ENCODE assay signal across 1 fruit fly cellular context in the genomic region with DNA sequence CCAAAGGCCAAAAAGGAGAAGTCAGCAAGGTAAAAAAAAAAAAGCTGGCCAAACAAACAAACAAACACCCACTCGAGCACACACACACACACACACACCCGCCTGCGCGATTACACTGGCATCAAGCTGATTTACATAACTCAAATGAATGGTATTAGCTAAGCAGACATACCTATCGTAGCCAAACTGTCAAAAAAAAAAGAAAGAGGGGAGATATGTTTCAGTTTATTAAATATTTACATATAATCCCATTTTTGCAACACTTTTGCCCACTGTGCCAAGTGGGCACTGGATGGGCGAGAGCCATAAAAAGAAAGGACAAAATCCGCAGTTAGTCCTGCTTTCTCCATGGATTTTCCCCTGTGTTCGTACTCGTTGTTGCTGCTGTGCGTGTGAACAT.
TF ChIP-seq lines count a peak whose summit lies in the region.

No protein-coding gene starts in this region.

TF ChIP-seq in whole organism, embryonic, 481 proteins besides CTCF, POLR2A, EP300 and RAD21 (continued from another document):
- peak; percentile 48 for TF ChIP-seq scrt (GFP tag; optimal IDR thresholded peaks at IDR 0.05; lab: Kevin White, UChicago)
